Worm (Caenorhabditis elegans): ENCODE measurements around the gene col-103.

Gene col-103

DNA sequence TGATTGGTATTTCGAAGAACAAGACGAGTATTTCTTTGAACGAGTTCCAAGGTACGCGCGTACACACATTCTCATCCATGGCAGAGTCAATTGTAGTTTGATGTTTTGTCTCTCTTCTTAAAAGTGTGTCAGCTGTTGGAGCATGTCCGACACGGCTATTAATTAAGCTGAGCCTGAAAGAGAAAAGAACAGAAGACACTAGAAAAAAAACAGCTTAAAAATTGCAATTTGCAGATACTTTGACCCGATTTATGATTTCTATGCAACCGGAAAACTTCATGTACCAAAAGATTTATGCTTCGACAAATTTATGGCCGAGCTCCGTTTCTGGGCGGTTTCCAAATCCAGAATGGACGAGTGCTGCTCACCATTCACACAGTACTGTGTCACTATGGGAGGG is 13.9 kb downstream of the col-103 start:
- TF ChIP-seq unc-30 (tag; optimal IDR thresholded peaks at IDR 0.05) (no peak), mab-9 (GFP tag; IDR thresholded peaks at IDR 0.05) (no peak), swsn-7 (tag; optimal IDR thresholded peaks at IDR 0.05) (no peak), unc-86 (tag; optimal IDR thresholded peaks at IDR 0.05) (no peak), Y116A8C.19 (tag; optimal IDR thresholded peaks at IDR 0.05; ENCODE audit: borderline replicate concordance) (no peak), nhr-71 (tag; optimal IDR thresholded peaks at IDR 0.05) (peak; percentile 26), rnt-1 (tag; optimal IDR thresholded peaks at IDR 0.05) (peak; percentile 11), unc-130 (tag; optimal IDR thresholded peaks at IDR 0.05) (no peak)

- TF ChIP-seq nhr-71 (tag; optimal IDR thresholded peaks at IDR 0.05) (peak; percentile 73), lin-39 (tag; optimal IDR thresholded peaks at IDR 0.05) (no peak), rnt-1 (tag; optimal IDR thresholded peaks at IDR 0.05) (peak; percentile 67), lin-14 (GFP tag; optimal IDR thresholded peaks at IDR 0.05) (peak; percentile 47), ztf-4 (tag; optimal IDR thresholded peaks at IDR 0.05) (no peak), zip-4 (GFP tag; optimal IDR thresholded peaks at IDR 0.05) (no peak), pag-3 (tag; optimal IDR thresholded peaks at IDR 0.05; ENCODE audit: borderline replicate concordance, insufficient read depth) (no peak), nhr-28 (tag; optimal IDR thresholded peaks at IDR 0.05) (no peak), lsy-2 (tag; optimal IDR thresholded peaks at IDR 0.05) (no peak), ceh-63 (GFP tag; optimal IDR thresholded peaks at IDR 0.05) (no peak), mdl-1 (tag; optimal IDR thresholded peaks at IDR 0.05) (no peak), nhr-11 (tag; optimal IDR thresholded peaks at IDR 0.05) (no peak), ces-1 (GFP tag; optimal IDR thresholded peaks at IDR 0.05) (no peak), nhr-19 (GFP tag; conservative IDR thresholded peaks at IDR 0.05) (peak; percentile 20; the same call in 1 of the 2 replicates), fkh-4 (tag; optimal IDR thresholded peaks at IDR 0.05; ENCODE audit: borderline replicate concordance) (no peak)
Measured at ce11 chrIV:746333-746732, 17.1 kb downstream of the col-103 start.

DNA sequence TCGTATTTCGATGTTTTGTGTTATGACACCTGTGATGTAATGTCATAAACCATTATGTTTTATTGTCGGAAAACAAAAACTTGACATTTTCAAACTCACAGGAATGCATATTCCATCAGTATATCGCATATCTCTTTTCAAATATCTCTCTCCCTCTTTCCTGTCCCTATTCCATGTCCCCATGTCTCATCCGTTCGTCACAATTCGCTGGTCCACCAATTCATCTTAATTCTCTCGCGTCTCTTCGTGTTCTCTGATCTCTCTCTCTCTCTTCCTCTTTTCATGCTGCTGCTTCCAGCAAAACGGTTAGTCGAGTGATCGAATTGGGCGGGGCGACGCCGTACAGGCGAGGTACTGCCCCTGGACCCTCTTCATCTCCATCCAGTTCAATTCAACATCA is 21.6 kb downstream of the col-103 start:
- TF ChIP-seq ztf-11 (tag; optimal IDR thresholded peaks at IDR 0.05) (no peak), lin-14 (GFP tag; optimal IDR thresholded peaks at IDR 0.05) (peak; percentile 7), rnt-1 (tag; optimal IDR thresholded peaks at IDR 0.05) (peak; percentile 2), irx-1 (tag; optimal IDR thresholded peaks at IDR 0.05) (no peak), ztf-4 (tag; optimal IDR thresholded peaks at IDR 0.05) (no peak), unc-86 (tag; optimal IDR thresholded peaks at IDR 0.05) (no peak), snu-23 (GFP tag; optimal IDR thresholded peaks at IDR 0.05) (no peak), ceh-88 (GFP tag; IDR thresholded peaks at IDR 0.05) (no peak), nhr-11 (tag; optimal IDR thresholded peaks at IDR 0.05) (no peak), fkh-4 (tag; optimal IDR thresholded peaks at IDR 0.05; ENCODE audit: borderline replicate concordance) (no peak), jun-1 (tag; optimal IDR thresholded peaks at IDR 0.05) (no peak), nhr-77 (tag; optimal IDR thresholded peaks at IDR 0.05) (no peak)

DNA sequence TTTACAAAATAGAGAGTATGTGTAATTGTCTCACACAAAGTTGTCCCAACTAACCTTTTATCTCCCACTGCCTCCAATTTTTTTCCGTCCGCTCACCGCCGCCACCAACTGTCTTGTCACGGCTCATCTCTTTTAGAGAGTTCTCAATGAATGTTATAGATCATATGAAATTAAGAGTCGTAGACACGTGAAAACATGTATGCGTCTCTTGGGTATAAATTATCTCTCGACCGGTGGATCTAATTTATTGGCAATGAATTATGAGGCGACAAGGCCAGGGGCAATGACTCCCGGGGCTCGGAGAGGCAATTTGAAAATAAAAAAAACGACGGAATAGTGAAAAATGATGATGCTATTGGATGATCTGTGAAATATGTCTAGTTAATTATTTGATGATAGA is 22.8 kb downstream of the col-103 start:
- no peak for TF ChIP-seq isw-1 (GFP tag; IDR thresholded peaks at IDR 0.05)
- TF ChIP-seq sox-4 (tag; optimal IDR thresholded peaks at IDR 0.05), result no peak
- no peak for TF ChIP-seq zag-1 (tag; optimal IDR thresholded peaks at IDR 0.05)
- TF ChIP-seq nhr-76 (tag; optimal IDR thresholded peaks at IDR 0.05), result no peak
- TF ChIP-seq skn-1 (tag; optimal IDR thresholded peaks at IDR 0.05), result no peak
- no peak for TF ChIP-seq elt-3 (tag; optimal IDR thresholded peaks at IDR 0.05)
- TF ChIP-seq hpl-2 (GFP tag; optimal IDR thresholded peaks at IDR 0.05), result no peak
- TF ChIP-seq ces-1 (GFP tag; optimal IDR thresholded peaks at IDR 0.05), result no peak
- TF ChIP-seq alr-1 (tag; optimal IDR thresholded peaks at IDR 0.05; ENCODE audit: borderline replicate concordance), result no peak
- TF ChIP-seq irx-1 (tag; optimal IDR thresholded peaks at IDR 0.05), result no peak
- TF ChIP-seq mep-1 (tag; optimal IDR thresholded peaks at IDR 0.05), result no peak
- TF ChIP-seq mef-2 (tag; optimal IDR thresholded peaks at IDR 0.05), result no peak
- no peak for TF ChIP-seq blmp-1 (tag; optimal IDR thresholded peaks at IDR 0.05)
- TF ChIP-seq lin-13 (GFP tag; optimal IDR thresholded peaks at IDR 0.05), result no peak
- TF ChIP-seq nhr-20 (tag; optimal IDR thresholded peaks at IDR 0.05), result peak; percentile 29
- TF ChIP-seq nhr-71 (tag; optimal IDR thresholded peaks at IDR 0.05), result peak; percentile 81
- TF ChIP-seq C34B4.2 (tag; optimal IDR thresholded peaks at IDR 0.05), result no peak
- no peak for TF ChIP-seq fkh-8 (tag; optimal IDR thresholded peaks at IDR 0.05)
- no peak for TF ChIP-seq mdl-1 (tag; optimal IDR thresholded peaks at IDR 0.05)
- TF ChIP-seq F16B12.6 (tag; optimal IDR thresholded peaks at IDR 0.05), result no peak
- no peak for TF ChIP-seq efl-3 (GFP tag; optimal IDR thresholded peaks at IDR 0.05)
- no peak for TF ChIP-seq unc-86 (tag; optimal IDR thresholded peaks at IDR 0.05)
- no peak for TF ChIP-seq sup-37 (GFP tag; optimal IDR thresholded peaks at IDR 0.05)
- TF ChIP-seq egl-27 (tag; optimal IDR thresholded peaks at IDR 0.05), result no peak
- TF ChIP-seq aly-2 (tag; optimal IDR thresholded peaks at IDR 0.05), result no peak
- no peak for TF ChIP-seq pax-3 (tag; optimal IDR thresholded peaks at IDR 0.05)

All from whole organism, L1 larva.